Worm (Caenorhabditis elegans) whole organism, midembryonic: ENCODE data around the gene sre-21.

Experiments used
- T22C8.4 ChIP-seq: fragments of 200-800 bp; sonication (Bioruptor generic); IDR thresholded peaks from 2 replicates; pipeline ENCODE4 v1.3.6; 2022; ENCODE audit warnings: missing genetic modification characterization, missing compliant biosample characterization
- cog-1 ChIP-seq: sonication (generic microtip); optimal IDR thresholded peaks from 2 replicates; lab custom pipeline; 2016; ENCODE audit warnings: missing genetic modification characterization, missing compliant biosample characterization
- flt-1 ChIP-seq: fragments of 200-800 bp; sonication (Bioruptor generic); IDR thresholded peaks from 2 replicates; pipeline ENCODE4 v1.3.6; 2022; ENCODE audit warnings: missing genetic modification characterization, missing compliant biosample characterization
- klf-2 ChIP-seq: fragments of 200-800 bp; sonication (Bioruptor generic); conservative IDR thresholded peaks from 2 replicates; pipeline ENCODE4 v1.3.6; 2022; ENCODE audit warnings: missing genetic modification reagents, missing genetic modification characterization, missing compliant biosample characterization
- med-1 ChIP-seq: sonication (generic microtip); optimal IDR thresholded peaks from 2 replicates; lab custom pipeline; 2017; ENCODE audit warnings: missing genetic modification characterization, mild to moderate bottlenecking, missing compliant biosample characterization, antibody characterized with exemption, missing genetic modification reagents; ENCODE audit not compliant: insufficient read depth
- ref-1 ChIP-seq: fragments of 200-800 bp; sonication (Bioruptor generic); conservative IDR thresholded peaks from 2 replicates; pipeline ENCODE4 v1.3.6; 2022; ENCODE audit warnings: missing genetic modification reagents, missing genetic modification characterization, missing compliant biosample characterization
- tab-1 ChIP-seq: fragments of 200-800 bp; sonication (Bioruptor generic); IDR thresholded peaks from 2 replicates; pipeline ENCODE4 v1.3.6; 2022; ENCODE audit warnings: missing genetic modification characterization, missing compliant biosample characterization
- ztf-23 ChIP-seq: fragments of 200-800 bp; sonication (Bioruptor generic); IDR thresholded peaks from 2 replicates; pipeline ENCODE4 v1.3.6; 2022; ENCODE audit warnings: missing genetic modification reagents, missing genetic modification characterization, missing compliant biosample characterization
- ztf-29 ChIP-seq: fragments of 200-800 bp; sonication (Bioruptor generic); IDR thresholded peaks from 2 replicates; pipeline ENCODE4 v1.3.6; 2022; ENCODE audit warnings: missing genetic modification reagents, missing genetic modification characterization, missing compliant biosample characterization

The sre-21 gene

ce11 chrV:17773108-17773507 is at the start of gene sre-21:
sre-21 (minus strand) TSS chrV:17773208.
- TF ChIP-seq flt-1 (GFP tag; lab: Robert Waterston, UW): no peak
- no peak for TF ChIP-seq cog-1 (tag; lab: Kevin White, UChicago)
- no peak for TF ChIP-seq T22C8.4 (GFP tag; lab: Robert Waterston, UW)
- TF ChIP-seq med-1 (GFP tag; lab: Kevin White, UChicago): no peak
- TF ChIP-seq ztf-23 (GFP tag; lab: Robert Waterston, UW): no peak
- no peak for TF ChIP-seq tab-1 (GFP tag; lab: Robert Waterston, UW)
- TF ChIP-seq klf-2: no peak
- no peak for TF ChIP-seq ref-1 (GFP tag; lab: Robert Waterston, UW)
- no peak for TF ChIP-seq ztf-29 (GFP tag; lab: Robert Waterston, UW)

ce11 chrV:17821805-17822204 is 48.8 kb upstream of the sre-21 start, which contains the start of gene srh-300:
srh-300 (plus strand) TSS chrV:17822105.
- TF ChIP-seq cog-1 (tag; lab: Kevin White, UChicago) (no peak), T22C8.4 (GFP tag; lab: Robert Waterston, UW) (no peak), ztf-29 (GFP tag; lab: Robert Waterston, UW) (no peak), ztf-23 (GFP tag; lab: Robert Waterston, UW) (no peak), flt-1 (GFP tag; lab: Robert Waterston, UW) (no peak), klf-2 (no peak), ref-1 (GFP tag; lab: Robert Waterston, UW) (no peak), med-1 (GFP tag; lab: Kevin White, UChicago) (no peak), tab-1 (GFP tag; lab: Robert Waterston, UW) (no peak)

DNA sequence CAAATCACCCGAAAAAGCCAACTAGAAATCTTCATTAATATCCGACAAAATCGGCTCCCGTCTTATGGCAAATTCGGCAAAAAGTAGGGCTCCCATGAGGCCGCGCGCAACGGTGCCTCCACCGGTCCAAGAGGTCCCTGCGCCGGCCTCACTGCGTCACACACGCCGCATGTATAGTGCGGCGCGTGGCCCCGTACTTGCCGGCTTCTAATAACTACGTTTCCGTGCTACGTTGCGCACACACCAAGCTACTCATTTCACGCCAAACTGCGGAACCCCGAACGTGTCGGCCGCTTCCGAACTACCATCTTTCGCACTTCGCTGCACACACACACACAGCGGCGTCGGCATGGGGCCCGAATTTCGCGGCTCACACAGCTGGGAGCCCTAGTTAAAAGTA is 46.7 kb upstream of the sre-21 start:
- TF ChIP-seq cog-1 (tag; lab: Kevin White, UChicago) (no peak), T22C8.4 (GFP tag; lab: Robert Waterston, UW) (no peak), ztf-23 (GFP tag; lab: Robert Waterston, UW) (0 out of 2 replicates have a peak, but pooled peaks have one; percentile 25), flt-1 (GFP tag; lab: Robert Waterston, UW) (no peak), ztf-29 (GFP tag; lab: Robert Waterston, UW) (no peak), tab-1 (GFP tag; lab: Robert Waterston, UW) (0 out of 2 replicates have a peak, but pooled peaks have one; percentile 52)

- TF ChIP-seq tab-1 (GFP tag; lab: Robert Waterston, UW) (no peak), ztf-23 (GFP tag; lab: Robert Waterston, UW) (no peak), cog-1 (tag; lab: Kevin White, UChicago) (no peak), med-1 (GFP tag; lab: Kevin White, UChicago) (no peak), flt-1 (GFP tag; lab: Robert Waterston, UW) (no peak), ref-1 (GFP tag; lab: Robert Waterston, UW) (no peak), ztf-29 (GFP tag; lab: Robert Waterston, UW) (no peak), T22C8.4 (GFP tag; lab: Robert Waterston, UW) (no peak)
Measured at ce11 chrV:17818567-17818966, 45.6 kb upstream of the sre-21 start, which contains the start of gene srh-298. srh-298 (plus strand) TSS chrV:17818867.

ce11 chrV:17812127-17812526 is 39.1 kb upstream of the sre-21 start:
- TF ChIP-seq med-1 (GFP tag; lab: Kevin White, UChicago) (no peak), tab-1 (GFP tag; lab: Robert Waterston, UW) (no peak), flt-1 (GFP tag; lab: Robert Waterston, UW) (no peak), ztf-29 (GFP tag; lab: Robert Waterston, UW) (no peak), ztf-23 (GFP tag; lab: Robert Waterston, UW) (no peak)

ce11 chrV:17810053-17810452 is 37.0 kb upstream of the sre-21 start, which contains the start of gene srh-296:
srh-296 (plus strand) TSS chrV:17810353.
- TF ChIP-seq T22C8.4 (GFP tag; lab: Robert Waterston, UW): no peak

DNA sequence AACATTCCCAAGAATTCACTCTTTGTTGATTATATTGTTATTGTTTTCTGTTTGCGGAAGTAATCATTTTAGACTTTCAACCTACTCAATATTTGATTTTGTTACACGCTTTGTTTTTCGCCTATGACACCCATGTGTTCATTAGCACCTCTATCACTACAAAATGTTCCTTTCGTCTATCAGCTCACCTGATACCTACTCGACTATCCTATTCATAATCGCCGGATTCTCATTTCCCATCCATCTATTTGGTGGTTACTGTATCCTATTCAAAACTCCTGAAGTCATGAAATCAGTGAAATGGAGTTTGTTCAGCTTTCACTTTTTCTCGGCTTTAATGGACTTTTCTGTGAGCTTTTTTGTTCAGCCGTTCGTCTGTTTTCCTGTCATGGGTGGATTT is 32.3 kb upstream of the sre-21 start, which contains the start of gene srh-291:
srh-291 (plus strand) TSS at position 301 of the 400 bp plus-strand sequence.
- no peak for TF ChIP-seq klf-2
- no peak for TF ChIP-seq tab-1 (GFP tag; lab: Robert Waterston, UW)
- TF ChIP-seq med-1 (GFP tag; lab: Kevin White, UChicago): no peak
- TF ChIP-seq ztf-23 (GFP tag; lab: Robert Waterston, UW): no peak
- TF ChIP-seq cog-1 (tag; lab: Kevin White, UChicago): no peak
- no peak for TF ChIP-seq ztf-29 (GFP tag; lab: Robert Waterston, UW)
- TF ChIP-seq ref-1 (GFP tag; lab: Robert Waterston, UW): no peak
- no peak for TF ChIP-seq T22C8.4 (GFP tag; lab: Robert Waterston, UW)
- TF ChIP-seq flt-1 (GFP tag; lab: Robert Waterston, UW): no peak

- TF ChIP-seq flt-1 (GFP tag; lab: Robert Waterston, UW): no peak
Measured at ce11 chrV:17802519-17802918, 29.5 kb upstream of the sre-21 start, which contains the start of the genes Y94A7B.11 and srh-292. Y94A7B.11 (minus strand) TSS chrV:17802619. srh-292 (plus strand) TSS chrV:17802769.

DNA sequence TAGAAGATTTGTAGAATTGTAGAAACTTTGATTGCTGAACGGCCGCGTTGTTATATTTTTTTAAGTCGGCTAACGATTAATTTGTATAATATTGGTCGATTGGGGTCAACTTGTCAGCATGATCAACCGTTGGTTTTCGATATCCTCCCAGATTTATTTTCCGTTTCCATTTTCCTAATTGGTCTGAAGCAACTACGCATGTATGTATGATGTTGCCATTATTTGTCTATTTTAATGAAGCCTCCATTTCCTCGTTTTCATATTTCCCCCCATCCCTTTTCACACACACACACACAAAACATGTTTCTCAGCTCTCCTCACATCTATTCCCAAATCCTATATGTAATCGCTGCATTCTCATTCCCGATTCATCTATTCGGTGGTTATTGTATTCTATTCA is 27.5 kb upstream of the sre-21 start, which contains the start of gene srh-287:
srh-287 (plus strand) TSS at position 301 of the 400 bp plus-strand sequence.
- TF ChIP-seq T22C8.4 (GFP tag; lab: Robert Waterston, UW) (no peak), med-1 (GFP tag; lab: Kevin White, UChicago) (no peak), ztf-29 (GFP tag; lab: Robert Waterston, UW) (no peak), ztf-23 (GFP tag; lab: Robert Waterston, UW) (no peak), klf-2 (no peak), ref-1 (GFP tag; lab: Robert Waterston, UW) (no peak), cog-1 (tag; lab: Kevin White, UChicago) (no peak), tab-1 (GFP tag; lab: Robert Waterston, UW) (no peak), flt-1 (GFP tag; lab: Robert Waterston, UW) (no peak)

- TF ChIP-seq flt-1 (GFP tag; lab: Robert Waterston, UW) (no peak), T22C8.4 (GFP tag; lab: Robert Waterston, UW) (no peak), med-1 (GFP tag; lab: Kevin White, UChicago) (no peak), tab-1 (GFP tag; lab: Robert Waterston, UW) (no peak), klf-2 (no peak), ref-1 (GFP tag; lab: Robert Waterston, UW) (no peak), ztf-29 (GFP tag; lab: Robert Waterston, UW) (no peak), ztf-23 (GFP tag; lab: Robert Waterston, UW) (no peak), cog-1 (tag; lab: Kevin White, UChicago) (no peak)
Measured at ce11 chrV:17798789-17799188, 25.8 kb upstream of the sre-21 start, which contains the start of gene srx-18. srx-18 (minus strand) TSS chrV:17798889.
